Worm (Caenorhabditis elegans): ENCODE measurements around the gene ZK218.11.

- TF ChIP-seq him-1 (tag; optimal IDR thresholded peaks at IDR 0.05) (no peak), W03F9.2 (tag; optimal IDR thresholded peaks at IDR 0.05) (no peak)
Measured at ce11 chrV:17094568-17094967, 13.6 kb downstream of the ZK218.11 start.

Data from whole organism, L4/young adult.